Worm (Caenorhabditis elegans) whole organism, L4 larva: ENCODE data around the gene cdc-25.3.
A peak's percentile ranks its signal among the peaks of the same experiment; 100 is the strongest.

ENCODE experiments used
- F10B5.3 ChIP-seq: sonication (generic microtip); optimal IDR thresholded peaks from 2 replicates; lab custom pipeline; 2016; ENCODE audit warnings: mild to moderate bottlenecking, missing genetic modification characterization, missing compliant biosample characterization
- F26F4.8 ChIP-seq: fragments of 200-800 bp; sonication (Bioruptor generic); conservative IDR thresholded peaks from 2 replicates; pipeline ENCODE4 v1.3.6; 2022; ENCODE audit warnings: missing genetic modification characterization, missing compliant biosample characterization
- F37D6.2 ChIP-seq: sonication (generic microtip); optimal IDR thresholded peaks from 2 replicates; lab custom pipeline; 2016; ENCODE audit warnings: mild to moderate bottlenecking, missing genetic modification characterization, missing compliant biosample characterization
- T26A8.4 ChIP-seq: fragments of 200-800 bp; sonication (Bioruptor generic); IDR thresholded peaks from 2 replicates; pipeline ENCODE4 v1.3.6; 2022; ENCODE audit warnings: missing genetic modification characterization, missing compliant biosample characterization
- Y48G9A.11 ChIP-seq: fragments of 200-800 bp; sonication (Bioruptor generic); IDR thresholded peaks from 2 replicates; pipeline ENCODE4 v1.3.6; 2022; ENCODE audit warnings: missing genetic modification reagents, missing genetic modification characterization, missing compliant biosample characterization
- ama-1 ChIP-seq: fragments of 150-350 bp; optimal IDR thresholded peaks from 2 replicates; lab custom pipeline; 2014; ENCODE audit warnings: inconsistent platforms, mixed read lengths
- attf-4 ChIP-seq: sonication (generic microtip); optimal IDR thresholded peaks from 3 replicates; lab custom pipeline; 2017; ENCODE audit warnings: missing biosample characterization, missing genetic modification characterization
- ceh-44 ChIP-seq: fragments of 200-800 bp; sonication (Bioruptor generic); IDR thresholded peaks from 2 replicates; pipeline ENCODE4 v1.3.6; 2022; ENCODE audit warnings: missing genetic modification reagents, missing genetic modification characterization, missing compliant biosample characterization
- ces-1 ChIP-seq: fragments of 150-350 bp; sonication (generic microtip); optimal IDR thresholded peaks from 4 replicates; lab custom pipeline; 2014; ENCODE audit warnings: missing biosample characterization, missing genetic modification reagents, missing genetic modification characterization
- ctbp-1 ChIP-seq: fragments of 200-800 bp; sonication (Bioruptor generic); IDR thresholded peaks from 2 replicates; pipeline ENCODE4 v1.3.6; 2022; ENCODE audit warnings: missing genetic modification reagents, missing genetic modification characterization, missing compliant biosample characterization
- daf-12 ChIP-seq: fragments of 150-350 bp; optimal IDR thresholded peaks from 2 replicates; lab custom pipeline; 2014; ENCODE audit warnings: missing biosample characterization, missing genetic modification reagents, missing genetic modification characterization
- daf-16 ChIP-seq, 3 experiments: sonication (generic microtip); optimal IDR thresholded peaks; 2 replicates each; lab custom pipeline; 2016 to 2017; ENCODE audit warnings: missing genetic modification characterization in 3 of 3, missing genetic modification reagents in 3 of 3, mild to moderate bottlenecking in 2 of 3, missing compliant biosample characterization in 2 of 3, missing biosample characterization in 1 of 3, moderate library complexity in 1 of 3
- dmd-6 ChIP-seq: fragments of 200-800 bp; sonication (Bioruptor generic); IDR thresholded peaks from 2 replicates; pipeline ENCODE4 v1.3.6; 2022; ENCODE audit warnings: missing genetic modification reagents, missing genetic modification characterization, missing compliant biosample characterization
- dmd-9 ChIP-seq: fragments of 200-800 bp; sonication (Bioruptor generic); IDR thresholded peaks from 2 replicates; pipeline ENCODE4 v1.3.6; 2022; ENCODE audit warnings: missing genetic modification reagents, missing genetic modification characterization, missing compliant biosample characterization
- dpl-1 ChIP-seq: fragments of 150-350 bp; optimal IDR thresholded peaks from 2 replicates; lab custom pipeline; 2014; ENCODE audit warnings: missing biosample characterization, missing genetic modification reagents, missing genetic modification characterization
- duxl-1 ChIP-seq: sonication (generic microtip); optimal IDR thresholded peaks from 2 replicates; lab custom pipeline; 2016; ENCODE audit warnings: mild to moderate bottlenecking, missing genetic modification characterization, moderate library complexity, missing compliant biosample characterization; ENCODE audit not compliant: poor library complexity
- egl-43 ChIP-seq: fragments of 200-800 bp; sonication (Bioruptor generic); IDR thresholded peaks from 2 replicates; pipeline ENCODE4 v1.3.6; 2022; ENCODE audit warnings: missing genetic modification reagents, missing genetic modification characterization, missing compliant biosample characterization
- fkh-10 ChIP-seq: fragments of 150-350 bp; optimal IDR thresholded peaks from 2 replicates; lab custom pipeline; 2014; ENCODE audit warnings: missing biosample characterization, missing genetic modification reagents, missing genetic modification characterization
- fos-1 ChIP-seq: fragments of 150-350 bp; optimal IDR thresholded peaks from 2 replicates; lab custom pipeline; 2014; ENCODE audit warnings: missing biosample characterization, missing genetic modification characterization
- gei-8 ChIP-seq: fragments of 200-800 bp; sonication (Bioruptor generic); optimal IDR thresholded peaks from 2 replicates; lab custom pipeline; 2018; ENCODE audit warnings: mild to moderate bottlenecking, missing genetic modification characterization, missing compliant biosample characterization
- hlh-30 ChIP-seq: sonication (generic microtip); optimal IDR thresholded peaks from 2 replicates; lab custom pipeline; 2017; ENCODE audit warnings: antibody characterized with exemption, mild to moderate bottlenecking, missing genetic modification characterization, missing compliant biosample characterization; ENCODE audit not compliant: insufficient read depth
- lin-13 ChIP-seq: fragments of 150-350 bp; optimal IDR thresholded peaks from 2 replicates; lab custom pipeline; 2014; ENCODE audit warnings: missing biosample characterization, missing genetic modification reagents, missing genetic modification characterization
- lin-38 ChIP-seq: fragments of 200-800 bp; sonication (Bioruptor generic); IDR thresholded peaks from 2 replicates; pipeline ENCODE4 v1.3.6; 2022; ENCODE audit warnings: missing genetic modification reagents, missing genetic modification characterization, missing compliant biosample characterization
- lsy-2 ChIP-seq, 2 experiments: fragments of 150-350 bp in 1 of 2; sonication (generic microtip) in 1 of 2; optimal IDR thresholded peaks; 2 replicates each; lab custom pipeline; 2014 to 2017; ENCODE audit warnings: missing biosample characterization in 2 of 2, missing genetic modification characterization in 2 of 2
- mdl-1 ChIP-seq, 2 experiments: fragments of 150-350 bp in 1 of 2; sonication (generic microtip) in 1 of 2; optimal IDR thresholded peaks; 2 replicates each; lab custom pipeline; 2014 to 2017; ENCODE audit warnings: missing biosample characterization in 2 of 2, missing genetic modification characterization in 2 of 2
- mdt-29 ChIP-seq: fragments of 200-800 bp; sonication (Bioruptor generic); IDR thresholded peaks from 2 replicates; pipeline ENCODE4 v1.3.6; 2022; ENCODE audit warnings: missing genetic modification reagents, missing genetic modification characterization, missing compliant biosample characterization
- mep-1 ChIP-seq: fragments of 150-350 bp; sonication (generic microtip); optimal IDR thresholded peaks from 3 replicates; lab custom pipeline; 2014; ENCODE audit warnings: missing biosample characterization, missing genetic modification characterization
- nhr-102 ChIP-seq: sonication (generic microtip); optimal IDR thresholded peaks from 2 replicates; lab custom pipeline; 2016; ENCODE audit warnings: mild to moderate bottlenecking, missing genetic modification characterization, moderate library complexity, missing compliant biosample characterization
- nhr-28 ChIP-seq: fragments of 150-350 bp; optimal IDR thresholded peaks from 2 replicates; lab custom pipeline; 2014; ENCODE audit warnings: missing biosample characterization, missing genetic modification characterization
- nhr-48 ChIP-seq: sonication (generic microtip); optimal IDR thresholded peaks from 2 replicates; lab custom pipeline; 2016; ENCODE audit warnings: mild to moderate bottlenecking, missing genetic modification characterization, missing compliant biosample characterization
- nhr-6 ChIP-seq: fragments of 150-350 bp; optimal IDR thresholded peaks from 2 replicates; lab custom pipeline; 2014; ENCODE audit warnings: missing biosample characterization, missing genetic modification characterization
- nhr-77 ChIP-seq: fragments of 150-350 bp; optimal IDR thresholded peaks from 2 replicates; lab custom pipeline; 2014; ENCODE audit warnings: missing biosample characterization, missing genetic modification characterization
- pha-4 ChIP-seq, 2 experiments: fragments of 150-350 bp in 1 of 2; fragments of 200-800 bp in 1 of 2; sonication (Bioruptor generic) in 1 of 2; IDR thresholded peaks in 1 of 2; optimal IDR thresholded peaks in 1 of 2; 2 replicates each; pipeline versions ENCODE4 v1.3.6 to Lab custom; 2014 to 2022; ENCODE audit warnings: missing genetic modification characterization in 2 of 2, missing genetic modification reagents in 2 of 2, missing biosample characterization in 1 of 2, missing compliant biosample characterization in 1 of 2
- rbr-2 ChIP-seq: sonication (generic microtip); optimal IDR thresholded peaks from 2 replicates; lab custom pipeline; 2016; ENCODE audit warnings: missing genotype, missing genetic modification characterization, missing compliant biosample characterization
- saeg-2 ChIP-seq: fragments of 200-800 bp; sonication (Bioruptor generic); IDR thresholded peaks from 2 replicates; pipeline ENCODE4 v1.3.6; 2022; ENCODE audit warnings: missing genetic modification reagents, missing genetic modification characterization, missing compliant biosample characterization
- set-16 ChIP-seq: fragments of 200-800 bp; sonication (Bioruptor generic); IDR thresholded peaks from 2 replicates; pipeline ENCODE4 v1.3.6; 2022; ENCODE audit warnings: missing genetic modification reagents, missing genetic modification characterization, missing compliant biosample characterization
- skn-1 ChIP-seq: fragments of 150-350 bp; optimal IDR thresholded peaks from 2 replicates; lab custom pipeline; 2014; ENCODE audit warnings: missing biosample characterization, missing genetic modification characterization
- snpc-4 ChIP-seq: fragments of 150-350 bp; optimal IDR thresholded peaks from 2 replicates; lab custom pipeline; 2014; ENCODE audit warnings: missing biosample characterization, missing genetic modification characterization
- spr-3 ChIP-seq: fragments of 200-800 bp; sonication (Bioruptor generic); optimal IDR thresholded peaks from 2 replicates; lab custom pipeline; 2018; ENCODE audit warnings: mild to moderate bottlenecking, missing genetic modification characterization, missing compliant biosample characterization
- unc-130 ChIP-seq: sonication (generic microtip); optimal IDR thresholded peaks from 2 replicates; lab custom pipeline; 2016; ENCODE audit warnings: missing genetic modification reagents, missing genetic modification characterization, missing compliant biosample characterization
- unc-39 ChIP-seq: sonication (generic microtip); optimal IDR thresholded peaks from 2 replicates; lab custom pipeline; 2017; ENCODE audit warnings: missing biosample characterization, missing genetic modification characterization
- unc-62 ChIP-seq, 3 experiments: fragments of 150-350 bp in 1 of 3; sonication (generic microtip); optimal IDR thresholded peaks in 2 of 3; peaks in 1 of 3; 1 replicate in 1 of 3; 2 replicates in 2 of 3; lab custom pipeline; 2014 to 2017; ENCODE audit warnings: missing biosample characterization in 3 of 3, missing genetic modification characterization in 3 of 3, missing genetic modification reagents in 3 of 3, missing genotype in 1 of 3
- vab-7 ChIP-seq: fragments of 200-800 bp; sonication (Bioruptor generic); IDR thresholded peaks from 2 replicates; pipeline ENCODE4 v1.3.6; 2022; ENCODE audit warnings: missing genetic modification reagents, missing genetic modification characterization, missing compliant biosample characterization
- zfp-2 ChIP-seq: sonication (generic microtip); optimal IDR thresholded peaks from 2 replicates; lab custom pipeline; 2016; ENCODE audit warnings: mild to moderate bottlenecking, missing genetic modification characterization, missing compliant biosample characterization
- zip-2 ChIP-seq: fragments of 150-350 bp; optimal IDR thresholded peaks from 2 replicates; lab custom pipeline; 2014; ENCODE audit warnings: missing biosample characterization, missing genetic modification characterization
- ztf-11 ChIP-seq: fragments of 150-350 bp; optimal IDR thresholded peaks from 2 replicates; lab custom pipeline; 2014; ENCODE audit warnings: missing biosample characterization, missing genetic modification characterization
- ztf-7 ChIP-seq: fragments of 150-350 bp; optimal IDR thresholded peaks from 2 replicates; lab custom pipeline; 2014; ENCODE audit warnings: missing biosample characterization, missing genetic modification characterization

The cdc-25.3 gene

ce11 chrIII:8873990-8874668, 43.6 kb downstream of the cdc-25.3 start (continued):
- TF ChIP-seq spr-3 (GFP tag; lab: Kevin White, UChicago) = no peak
- TF ChIP-seq lin-13 (GFP tag; lab: Kevin White, UChicago) = peak; percentile 43
- TF ChIP-seq F10B5.3 = peak; percentile 21
- TF ChIP-seq attf-4 (tag; lab: Kevin White, UChicago) = no peak
- TF ChIP-seq nhr-102 (tag; lab: Kevin White, UChicago) = no peak
- TF ChIP-seq unc-62 (GFP tag; optimal IDR thresholded peaks at IDR 0.05 in 1 of 2; lab: Kevin White, UChicago) = peak in 1 of 2 experiments; percentile 80
- TF ChIP-seq unc-62 (tag; optimal IDR thresholded peaks at IDR 0.05; lab: Kevin White, UChicago) = peak; percentile 9
- TF ChIP-seq Y48G9A.11 (GFP tag; lab: Robert Waterston, UW) = no peak
- TF ChIP-seq nhr-48 (tag; lab: Kevin White, UChicago) = peak; percentile 36
- TF ChIP-seq mdl-1 (tag; optimal IDR thresholded peaks at IDR 0.05; lab: Kevin White, UChicago) = peak in 1 of 2 experiments; percentile 72
- TF ChIP-seq lsy-2 (tag; optimal IDR thresholded peaks at IDR 0.05; lab: Kevin White, UChicago) = peak; percentile 82 to 88
- TF ChIP-seq dpl-1 (GFP tag; lab: Kevin White, UChicago) = peak; percentile 26
- TF ChIP-seq skn-1 (tag; lab: Kevin White, UChicago) = no peak
- TF ChIP-seq hlh-30 = peak; percentile 56
- TF ChIP-seq ztf-11 (tag; lab: Kevin White, UChicago) = peak; percentile 24
- TF ChIP-seq lin-38 (GFP tag; lab: Robert Waterston, UW) = 0 out of 2 replicates have a peak, but pooled peaks have one; percentile 49
- peak; percentile 89; the same call in 1 of the 2 replicates for TF ChIP-seq ctbp-1 (GFP tag; lab: Robert Waterston, UW)
- TF ChIP-seq daf-12 (tag; lab: Kevin White, UChicago) = no peak
- no peak for TF ChIP-seq dmd-9
- TF ChIP-seq dmd-6 = peak; percentile 25
- peak; percentile 62 for TF ChIP-seq nhr-6 (tag; lab: Kevin White, UChicago)
- peak; percentile 87 for TF ChIP-seq rbr-2
- TF ChIP-seq vab-7 = peak; percentile 37; the same call in 1 of the 2 replicates
- peak in 1 of 2 experiments; percentile 62 for TF ChIP-seq daf-16 (GFP tag; optimal IDR thresholded peaks at IDR 0.05; lab: Kevin White, UChicago)
- TF ChIP-seq daf-16 (tag; optimal IDR thresholded peaks at IDR 0.05; lab: Kevin White, UChicago) = no peak
- peak; percentile 82 for TF ChIP-seq set-16 (GFP tag; lab: Robert Waterston, UW)
- peak; percentile 71 for TF ChIP-seq nhr-28 (tag; lab: Kevin White, UChicago)
- peak; percentile 23 for TF ChIP-seq gei-8 (GFP tag; lab: Kevin White, UChicago)
- peak; percentile 31 for TF ChIP-seq zfp-2 (tag; lab: Kevin White, UChicago)
- peak; percentile 81 for TF ChIP-seq F37D6.2 (tag; lab: Kevin White, UChicago)
- no peak for TF ChIP-seq nhr-77
- TF ChIP-seq ztf-7 (tag; lab: Kevin White, UChicago) = peak; percentile 22
- TF ChIP-seq ces-1 (GFP tag; lab: Kevin White, UChicago) = no peak
- peak; percentile 94 for TF ChIP-seq ama-1 (lab: Kevin White, UChicago)

- TF ChIP-seq F37D6.2 (tag; lab: Kevin White, UChicago) (peak; percentile 47), pha-4 (GFP tag; IDR thresholded peaks at IDR 0.05; lab: Robert Waterston, UW) (0 out of 2 replicates have a peak, but pooled peaks have one; percentile 10), pha-4 (tag; optimal IDR thresholded peaks at IDR 0.05; lab: Kevin White, UChicago) (no peak), ceh-44 (no peak), gei-8 (GFP tag; lab: Kevin White, UChicago) (no peak), unc-62 (GFP tag; optimal IDR thresholded peaks at IDR 0.05 in 1 of 2; lab: Kevin White, UChicago) (no peak), unc-62 (tag; optimal IDR thresholded peaks at IDR 0.05; lab: Kevin White, UChicago) (no peak), saeg-2 (no peak), zip-2 (tag; lab: Kevin White, UChicago) (no peak), fkh-10 (GFP tag; lab: Kevin White, UChicago) (no peak), ctbp-1 (GFP tag; lab: Robert Waterston, UW) (peak; percentile 72; the same call in 1 of the 2 replicates), fos-1 (tag; lab: Kevin White, UChicago) (no peak), T26A8.4 (GFP tag; lab: Robert Waterston, UW) (peak; percentile 40; the same call in 1 of the 2 replicates), dmd-6 (no peak), F26F4.8 (0 out of 2 replicates have a peak, but pooled peaks have one; percentile 58), spr-3 (GFP tag; lab: Kevin White, UChicago) (peak; percentile 18), snpc-4 (no peak), mdt-29 (no peak), mep-1 (tag; lab: Kevin White, UChicago) (peak; percentile 6), unc-130 (GFP tag; lab: Kevin White, UChicago) (no peak), unc-39 (tag; lab: Kevin White, UChicago) (no peak), duxl-1 (tag; lab: Kevin White, UChicago) (no peak), skn-1 (tag; lab: Kevin White, UChicago) (no peak), egl-43 (GFP tag; lab: Robert Waterston, UW) (peak; percentile 61; the same call in 1 of the 2 replicates)
Measured at ce11 chrIII:8873045-8873457, 44.7 kb downstream of the cdc-25.3 start.
